Worm (Caenorhabditis elegans): ENCODE measurements around the gene F26H11.4.

F26H11.4 gene

ce11 chrII:14408312-14408711, at the start of gene F26H11.4:
Gene F26H11.4 (plus strand): TSS chrII:14408612.
- no peak for TF ChIP-seq egl-27 (tag; optimal IDR thresholded peaks at IDR 0.05)
- no peak for TF ChIP-seq elt-1 (tag; optimal IDR thresholded peaks at IDR 0.05)
- no peak for TF ChIP-seq pqm-1 (tag; optimal IDR thresholded peaks at IDR 0.05)
- TF ChIP-seq nhr-12 (tag; optimal IDR thresholded peaks at IDR 0.05), result no peak
- TF ChIP-seq mdl-1 (tag; optimal IDR thresholded peaks at IDR 0.05), result no peak
- no peak for TF ChIP-seq nhr-11 (tag; optimal IDR thresholded peaks at IDR 0.05)
- no peak for TF ChIP-seq nhr-43 (tag; optimal IDR thresholded peaks at IDR 0.05; ENCODE audit: poor library complexity, severe bottlenecking)
- no peak for TF ChIP-seq nhr-23 (tag; optimal IDR thresholded peaks at IDR 0.05)
- TF ChIP-seq unc-39 (tag; optimal IDR thresholded peaks at IDR 0.05), result no peak
- no peak for TF ChIP-seq lin-15B (tag; optimal IDR thresholded peaks at IDR 0.05)
- TF ChIP-seq tbx-2 (tag; optimal IDR thresholded peaks at IDR 0.05), result no peak
- TF ChIP-seq sea-2 (GFP tag; optimal IDR thresholded peaks at IDR 0.05), result no peak
- TF ChIP-seq ceh-82 (tag; optimal IDR thresholded peaks at IDR 0.05), result no peak
- no peak for TF ChIP-seq aly-2 (tag; optimal IDR thresholded peaks at IDR 0.05)

ce11 chrII:14359007-14359406, 49.4 kb upstream of the F26H11.4 start:
- no peak for TF ChIP-seq unc-62 (GFP tag; optimal IDR thresholded peaks at IDR 0.05)
- TF ChIP-seq elt-2 (tag; optimal IDR thresholded peaks at IDR 0.05), result no peak
- TF ChIP-seq lin-39 (tag; optimal IDR thresholded peaks at IDR 0.05), result no peak
- no peak for TF ChIP-seq lsy-12 (tag; optimal IDR thresholded peaks at IDR 0.05)
- no peak for TF ChIP-seq tbx-2 (tag; optimal IDR thresholded peaks at IDR 0.05)
- TF ChIP-seq nhr-67 (tag; optimal IDR thresholded peaks at IDR 0.05), result no peak
- TF ChIP-seq hmg-11 (tag; optimal IDR thresholded peaks at IDR 0.05), result no peak
- no peak for TF ChIP-seq aly-2 (tag; optimal IDR thresholded peaks at IDR 0.05)
- no peak for TF ChIP-seq daf-12 (tag; optimal IDR thresholded peaks at IDR 0.05)
- TF ChIP-seq skn-1 (tag; optimal IDR thresholded peaks at IDR 0.05), result no peak
- no peak for TF ChIP-seq zag-1 (tag; optimal IDR thresholded peaks at IDR 0.05)
- no peak for TF ChIP-seq nhr-237 (tag; optimal IDR thresholded peaks at IDR 0.05)
- TF ChIP-seq eor-1 (tag; optimal IDR thresholded peaks at IDR 0.05), result no peak
- TF ChIP-seq nhr-43 (tag; optimal IDR thresholded peaks at IDR 0.05; ENCODE audit: poor library complexity, severe bottlenecking), result no peak

- TF ChIP-seq pha-4 (tag; optimal IDR thresholded peaks at IDR 0.05) (no peak), jun-1 (tag; optimal IDR thresholded peaks at IDR 0.05) (no peak), egl-5 (tag; optimal IDR thresholded peaks at IDR 0.05) (no peak), zag-1 (tag; optimal IDR thresholded peaks at IDR 0.05) (no peak), unc-39 (tag; optimal IDR thresholded peaks at IDR 0.05) (no peak), nhr-23 (tag; optimal IDR thresholded peaks at IDR 0.05) (no peak), hmg-11 (tag; optimal IDR thresholded peaks at IDR 0.05) (no peak), ama-1 (optimal IDR thresholded peaks at IDR 0.05) (no peak), ceh-82 (tag; optimal IDR thresholded peaks at IDR 0.05) (no peak), nhr-77 (tag; optimal IDR thresholded peaks at IDR 0.05) (no peak), elt-3 (tag; optimal IDR thresholded peaks at IDR 0.05) (no peak), ceh-9 (tag; optimal IDR thresholded peaks at IDR 0.05) (no peak), ztf-4 (tag; optimal IDR thresholded peaks at IDR 0.05) (no peak), egl-27 (tag; optimal IDR thresholded peaks at IDR 0.05) (no peak), mml-1 (tag; optimal IDR thresholded peaks at IDR 0.05) (no peak), sea-2 (GFP tag; optimal IDR thresholded peaks at IDR 0.05) (no peak)
These were observed 47.7 kb upstream of the F26H11.4 start for ce11 chrII:14360675-14361074.

- no peak for TF ChIP-seq nhr-77 (tag; optimal IDR thresholded peaks at IDR 0.05)
- TF ChIP-seq fkh-2 (tag; optimal IDR thresholded peaks at IDR 0.05), result no peak
- TF ChIP-seq unc-62 (GFP tag; optimal IDR thresholded peaks at IDR 0.05), result no peak
- no peak for TF ChIP-seq ZK546.5 (tag; optimal IDR thresholded peaks at IDR 0.05)
- no peak for TF ChIP-seq nhr-23 (tag; optimal IDR thresholded peaks at IDR 0.05)
- no peak for TF ChIP-seq nhr-237 (tag; optimal IDR thresholded peaks at IDR 0.05)
- no peak for TF ChIP-seq nhr-67 (tag; optimal IDR thresholded peaks at IDR 0.05)
- TF ChIP-seq nhr-11 (tag; optimal IDR thresholded peaks at IDR 0.05), result no peak
- TF ChIP-seq R02D3.7 (tag; optimal IDR thresholded peaks at IDR 0.05), result no peak
- no peak for TF ChIP-seq skn-1 (tag; optimal IDR thresholded peaks at IDR 0.05)
- no peak for TF ChIP-seq ceh-9 (tag; optimal IDR thresholded peaks at IDR 0.05)
- no peak for TF ChIP-seq mml-1 (tag; optimal IDR thresholded peaks at IDR 0.05)
- no peak for TF ChIP-seq elt-3 (tag; optimal IDR thresholded peaks at IDR 0.05)
These were observed 46.7 kb upstream of the F26H11.4 start, which contains the start of gene tebp-1 for ce11 chrII:14361719-14362118. Gene tebp-1 (plus strand): TSS chrII:14362019.

Data from whole organism, L3 larva.